Worm (Caenorhabditis elegans) whole organism, late embryonic: ENCODE data around the gene blos-4.

Source experiments
- C08G9.2 ChIP-seq: sonication (generic microtip); optimal IDR thresholded peaks from 2 replicates; lab custom pipeline; 2016; ENCODE audit warnings: mild to moderate bottlenecking, missing genetic modification characterization, moderate library complexity, missing compliant biosample characterization
- C38D4.7 ChIP-seq: fragments of 200-800 bp; sonication (Bioruptor generic); optimal IDR thresholded peaks from 2 replicates; lab custom pipeline; 2018; ENCODE audit warnings: mild to moderate bottlenecking, missing genetic modification characterization, moderate library complexity, missing compliant biosample characterization
- K02D7.2 ChIP-seq: sonication (generic microtip); optimal IDR thresholded peaks from 2 replicates; lab custom pipeline; 2017; ENCODE audit warnings: mild to moderate bottlenecking, missing genetic modification characterization, missing compliant biosample characterization
- K09A11.1 ChIP-seq: sonication (generic microtip); optimal IDR thresholded peaks from 2 replicates; lab custom pipeline; 2017; ENCODE audit warnings: antibody characterized with exemption, mild to moderate bottlenecking, missing genetic modification characterization, missing compliant biosample characterization; ENCODE audit not compliant: insufficient read depth
- T23F11.4 ChIP-seq: fragments of 200-800 bp; sonication (Bioruptor generic); optimal IDR thresholded peaks from 2 replicates; lab custom pipeline; 2018; ENCODE audit warnings: mild to moderate bottlenecking, missing genetic modification characterization, missing compliant biosample characterization
- Y22D7AL.16 ChIP-seq: sonication (generic microtip); optimal IDR thresholded peaks from 2 replicates; lab custom pipeline; 2016; ENCODE audit warnings: missing genetic modification characterization, missing compliant biosample characterization
- ahr-1 ChIP-seq: sonication (generic microtip); optimal IDR thresholded peaks from 2 replicates; lab custom pipeline; 2016; ENCODE audit warnings: missing genetic modification characterization, missing compliant biosample characterization
- ama-1 ChIP-seq: fragments of 150-350 bp; optimal IDR thresholded peaks from 2 replicates; lab custom pipeline; 2014
- ceh-18 ChIP-seq: sonication (generic microtip); optimal IDR thresholded peaks from 2 replicates; lab custom pipeline; 2016; ENCODE audit warnings: missing genetic modification characterization, missing compliant biosample characterization
- ceh-2 ChIP-seq: sonication (generic microtip); optimal IDR thresholded peaks from 2 replicates; lab custom pipeline; 2016; ENCODE audit warnings: missing genotype, missing genetic modification characterization, missing compliant biosample characterization
- ceh-22 ChIP-seq: sonication (generic microtip); optimal IDR thresholded peaks from 2 replicates; lab custom pipeline; 2017; ENCODE audit warnings: missing biosample characterization, missing genetic modification characterization
- ceh-24 ChIP-seq: sonication (generic microtip); optimal IDR thresholded peaks from 2 replicates; lab custom pipeline; 2016; ENCODE audit warnings: mild to moderate bottlenecking, missing genetic modification characterization, missing compliant biosample characterization
- ceh-31 ChIP-seq: sonication (generic microtip); optimal IDR thresholded peaks from 2 replicates; lab custom pipeline; 2016; ENCODE audit warnings: missing genetic modification characterization, missing compliant biosample characterization
- ceh-34 ChIP-seq: sonication (generic microtip); optimal IDR thresholded peaks from 2 replicates; lab custom pipeline; 2016; ENCODE audit warnings: mild to moderate bottlenecking, missing genetic modification characterization, missing compliant biosample characterization
- ceh-48 ChIP-seq: sonication (generic microtip); optimal IDR thresholded peaks from 2 replicates; lab custom pipeline; 2016; ENCODE audit warnings: missing genetic modification characterization, inconsistent platforms, missing compliant biosample characterization
- ceh-6 ChIP-seq: fragments of 200-800 bp; sonication (Bioruptor generic); optimal IDR thresholded peaks from 2 replicates; lab custom pipeline; 2018; ENCODE audit warnings: mild to moderate bottlenecking, missing genetic modification characterization, missing compliant biosample characterization
- che-1 ChIP-seq: sonication (generic microtip); optimal IDR thresholded peaks from 2 replicates; lab custom pipeline; 2016; ENCODE audit warnings: mild to moderate bottlenecking, missing genetic modification characterization, missing compliant biosample characterization
- dve-1 ChIP-seq: sonication (generic microtip); optimal IDR thresholded peaks from 2 replicates; lab custom pipeline; 2017; ENCODE audit warnings: antibody characterized with exemption, mild to moderate bottlenecking, missing genetic modification characterization, missing compliant biosample characterization
- ets-4 ChIP-seq: sonication (generic microtip); optimal IDR thresholded peaks from 2 replicates; lab custom pipeline; 2016; ENCODE audit warnings: missing genetic modification characterization, missing compliant biosample characterization
- eyg-1 ChIP-seq: sonication (generic microtip); optimal IDR thresholded peaks from 2 replicates; lab custom pipeline; 2016; ENCODE audit warnings: missing genotype, missing genetic modification characterization, missing compliant biosample characterization
- fax-1 ChIP-seq: sonication (generic microtip); optimal IDR thresholded peaks from 2 replicates; lab custom pipeline; 2016; ENCODE audit warnings: missing genotype, missing genetic modification characterization, missing compliant biosample characterization
- fkh-10 ChIP-seq: fragments of 150-350 bp; optimal IDR thresholded peaks from 2 replicates; lab custom pipeline; 2014; ENCODE audit warnings: missing biosample characterization, missing genetic modification reagents, missing genetic modification characterization
- gmeb-2 ChIP-seq: sonication (generic microtip); optimal IDR thresholded peaks from 2 replicates; lab custom pipeline; 2016; ENCODE audit warnings: missing genetic modification characterization, inconsistent platforms, missing compliant biosample characterization
- hlh-15 ChIP-seq: sonication (generic microtip); optimal IDR thresholded peaks from 2 replicates; lab custom pipeline; 2016; ENCODE audit warnings: missing genetic modification characterization, missing compliant biosample characterization
- hlh-30 ChIP-seq: sonication (generic microtip); optimal IDR thresholded peaks from 2 replicates; lab custom pipeline; 2017; ENCODE audit warnings: antibody characterized with exemption, missing genetic modification characterization, missing compliant biosample characterization; ENCODE audit not compliant: insufficient read depth
- hlh-6 ChIP-seq: sonication (generic microtip); optimal IDR thresholded peaks from 2 replicates; lab custom pipeline; 2016; ENCODE audit warnings: missing genotype, missing genetic modification characterization, missing compliant biosample characterization
- lim-6 ChIP-seq: sonication (generic microtip); optimal IDR thresholded peaks from 2 replicates; lab custom pipeline; 2016; ENCODE audit warnings: missing genetic modification characterization, missing compliant biosample characterization
- lin-11 ChIP-seq: fragments of 200-800 bp; sonication (Bioruptor generic); optimal IDR thresholded peaks from 2 replicates; lab custom pipeline; 2018; ENCODE audit warnings: mild to moderate bottlenecking, missing genetic modification characterization, missing compliant biosample characterization
- madf-2 ChIP-seq: sonication (generic microtip); optimal IDR thresholded peaks from 2 replicates; lab custom pipeline; 2017; ENCODE audit warnings: missing genetic modification characterization, missing compliant biosample characterization
- nfya-1 ChIP-seq: sonication (generic microtip); optimal IDR thresholded peaks from 2 replicates; lab custom pipeline; 2017; ENCODE audit warnings: missing genetic modification characterization, mild to moderate bottlenecking, missing compliant biosample characterization, antibody characterized with exemption, moderate library complexity
- nhr-11 ChIP-seq: fragments of 150-350 bp; optimal IDR thresholded peaks from 2 replicates; lab custom pipeline; 2014; ENCODE audit warnings: missing biosample characterization, missing genetic modification characterization
- nhr-232 ChIP-seq: sonication (generic microtip); optimal IDR thresholded peaks from 2 replicates; lab custom pipeline; 2016; ENCODE audit warnings: missing genetic modification characterization, missing compliant biosample characterization
- npax-4 ChIP-seq: sonication (generic microtip); optimal IDR thresholded peaks from 2 replicates; lab custom pipeline; 2016; ENCODE audit warnings: missing genetic modification characterization, missing compliant biosample characterization
- odd-2 ChIP-seq: sonication (generic microtip); optimal IDR thresholded peaks from 2 replicates; lab custom pipeline; 2017; ENCODE audit warnings: antibody characterized with exemption, mild to moderate bottlenecking, missing genetic modification characterization, missing compliant biosample characterization
- pag-3 ChIP-seq: sonication (generic microtip); optimal IDR thresholded peaks from 2 replicates; lab custom pipeline; 2016; ENCODE audit warnings: missing compliant biosample characterization, missing genetic modification characterization, borderline replicate concordance
- pat-9 ChIP-seq: fragments of 200-800 bp; sonication (Bioruptor generic); optimal IDR thresholded peaks from 2 replicates; lab custom pipeline; 2018; ENCODE audit warnings: mild to moderate bottlenecking, missing genetic modification characterization, moderate library complexity, missing compliant biosample characterization
- pax-1 ChIP-seq: fragments of 150-350 bp; optimal IDR thresholded peaks from 2 replicates; lab custom pipeline; 2014; ENCODE audit warnings: missing biosample characterization, missing genetic modification characterization
- pha-2 ChIP-seq: sonication (generic microtip); optimal IDR thresholded peaks from 2 replicates; lab custom pipeline; 2017; ENCODE audit warnings: mild to moderate bottlenecking, missing genetic modification characterization, missing compliant biosample characterization
- pha-4 ChIP-seq: fragments of 150-350 bp; optimal IDR thresholded peaks from 2 replicates; lab custom pipeline; 2018; ENCODE audit warnings: missing biosample characterization, missing genetic modification reagents, missing genetic modification characterization
- pqm-1 ChIP-seq: sonication (generic microtip); optimal IDR thresholded peaks from 2 replicates; lab custom pipeline; 2016; ENCODE audit warnings: missing genetic modification characterization, missing compliant biosample characterization
- pros-1 ChIP-seq: fragments of 150-350 bp; optimal IDR thresholded peaks from 2 replicates; lab custom pipeline; 2014; ENCODE audit warnings: missing biosample characterization, missing genetic modification reagents, missing genetic modification characterization
- ref-2 ChIP-seq: sonication (generic microtip); optimal IDR thresholded peaks from 2 replicates; lab custom pipeline; 2016; ENCODE audit warnings: missing genetic modification characterization, missing compliant biosample characterization
- rnt-1 ChIP-seq: sonication (generic microtip); optimal IDR thresholded peaks from 2 replicates; lab custom pipeline; 2016; ENCODE audit warnings: missing genetic modification characterization, missing compliant biosample characterization
- sdc-2 ChIP-seq: sonication (generic microtip); optimal IDR thresholded peaks from 2 replicates; lab custom pipeline; 2016; ENCODE audit warnings: missing genotype, missing genetic modification characterization, missing compliant biosample characterization
- sox-2 ChIP-seq: fragments of 200-800 bp; sonication (Bioruptor generic); IDR thresholded peaks from 2 replicates; pipeline ENCODE4 v1.3.6; 2022; ENCODE audit warnings: missing genetic modification reagents, missing genetic modification characterization, missing compliant biosample characterization
- sox-4 ChIP-seq: sonication (generic microtip); optimal IDR thresholded peaks from 2 replicates; lab custom pipeline; 2017; ENCODE audit warnings: mild to moderate bottlenecking, missing genetic modification characterization, inconsistent platforms, missing compliant biosample characterization
- tbx-2 ChIP-seq: sonication (generic microtip); optimal IDR thresholded peaks from 2 replicates; lab custom pipeline; 2016; ENCODE audit warnings: missing genetic modification characterization, missing compliant biosample characterization
- tbx-7 ChIP-seq: sonication (generic microtip); optimal IDR thresholded peaks from 2 replicates; lab custom pipeline; 2016; ENCODE audit warnings: missing genotype, missing genetic modification characterization, missing compliant biosample characterization
- unc-42 ChIP-seq: sonication (generic microtip); optimal IDR thresholded peaks from 2 replicates; lab custom pipeline; 2016; ENCODE audit warnings: missing genotype, missing genetic modification characterization, missing compliant biosample characterization
- zip-5 ChIP-seq: sonication (generic microtip); optimal IDR thresholded peaks from 2 replicates; lab custom pipeline; 2016; ENCODE audit warnings: missing genetic modification characterization, missing compliant biosample characterization
- ztf-16 ChIP-seq: sonication (generic microtip); optimal IDR thresholded peaks from 2 replicates; lab custom pipeline; 2017; ENCODE audit warnings: missing genetic modification characterization, missing compliant biosample characterization

blos-4 gene

ce11 chrII:6248503-6248902 lies 3.5 kb downstream of the blos-4 start (continued):
- TF ChIP-seq lin-11 (tag; lab: Kevin White, UChicago), result peak; percentile 73
- peak; percentile 85 for TF ChIP-seq che-1 (tag; lab: Kevin White, UChicago)
- TF ChIP-seq Y22D7AL.16 (tag; lab: Kevin White, UChicago), result peak; percentile 78
- TF ChIP-seq zip-5 (tag; lab: Kevin White, UChicago), result peak; percentile 26
- peak; percentile 75 for TF ChIP-seq nhr-232
- TF ChIP-seq hlh-15 (tag; lab: Kevin White, UChicago), result peak; percentile 48
- TF ChIP-seq ceh-48 (tag; lab: Kevin White, UChicago), result peak; percentile 61
- TF ChIP-seq unc-42 (tag; lab: Kevin White, UChicago), result peak; percentile 8
- peak; percentile 64 for TF ChIP-seq ceh-24
- TF ChIP-seq sox-2, result peak; percentile 71
- TF ChIP-seq C08G9.2, result peak; percentile 49
- peak; percentile 61 for TF ChIP-seq npax-4 (tag; lab: Kevin White, UChicago)
- peak; percentile 70 for TF ChIP-seq madf-2 (tag; lab: Kevin White, UChicago)
- TF ChIP-seq eyg-1, result peak; percentile 24
- peak; percentile 74 for TF ChIP-seq hlh-30 (tag; lab: Kevin White, UChicago)
- peak; percentile 79 for TF ChIP-seq sox-4
- TF ChIP-seq pqm-1 (tag; lab: Kevin White, UChicago), result peak; percentile 20
- TF ChIP-seq ceh-31, result peak; percentile 74
- TF ChIP-seq pha-4 (tag; lab: Kevin White, UChicago), result no peak
- TF ChIP-seq ceh-22 (tag; lab: Kevin White, UChicago), result no peak
- TF ChIP-seq C38D4.7, result peak; percentile 73
- TF ChIP-seq gmeb-2 (tag; lab: Kevin White, UChicago), result peak; percentile 45
- TF ChIP-seq lim-6 (tag; lab: Kevin White, UChicago), result peak; percentile 28
- no peak for TF ChIP-seq tbx-7
- TF ChIP-seq pag-3, result no peak
- no peak for TF ChIP-seq odd-2
- TF ChIP-seq ceh-6 (GFP tag; lab: Kevin White, UChicago), result peak; percentile 81
- TF ChIP-seq ceh-2 (tag; lab: Kevin White, UChicago), result peak; percentile 79
- TF ChIP-seq pat-9, result peak; percentile 72
- TF ChIP-seq dve-1 (tag; lab: Kevin White, UChicago), result peak; percentile 76
- TF ChIP-seq K02D7.2 (tag; lab: Kevin White, UChicago), result peak; percentile 70
- peak; percentile 47 for TF ChIP-seq ets-4 (tag; lab: Kevin White, UChicago)

- TF ChIP-seq nhr-232 (no peak), hlh-6 (tag; lab: Kevin White, UChicago) (no peak), ref-2 (tag; lab: Kevin White, UChicago) (peak; percentile 23), pros-1 (tag; lab: Kevin White, UChicago) (peak; percentile 33), ama-1 (lab: Kevin White, UChicago) (peak; percentile 71), K09A11.1 (tag; lab: Kevin White, UChicago) (peak; percentile 9), ahr-1 (tag; lab: Kevin White, UChicago) (no peak), nfya-1 (tag; lab: Kevin White, UChicago) (peak; percentile 80), ets-4 (tag; lab: Kevin White, UChicago) (peak; percentile 30), unc-42 (tag; lab: Kevin White, UChicago) (peak; percentile 14), fkh-10 (GFP tag; lab: Kevin White, UChicago) (no peak), C38D4.7 (no peak), ztf-16 (tag; lab: Kevin White, UChicago) (no peak), ceh-34 (tag; lab: Kevin White, UChicago) (peak; percentile 36), rnt-1 (peak; percentile 9), odd-2 (no peak), T23F11.4 (GFP tag; lab: Kevin White, UChicago) (no peak), pha-2 (no peak), ceh-48 (tag; lab: Kevin White, UChicago) (no peak), ceh-18 (tag; lab: Kevin White, UChicago) (peak; percentile 48), pat-9 (no peak), ceh-22 (tag; lab: Kevin White, UChicago) (no peak), pax-1 (tag; lab: Kevin White, UChicago) (no peak), pha-4 (tag; lab: Kevin White, UChicago) (no peak), pqm-1 (tag; lab: Kevin White, UChicago) (no peak), tbx-2 (tag; lab: Kevin White, UChicago) (peak; percentile 31), sdc-2 (tag; lab: Kevin White, UChicago) (no peak), fax-1 (tag; lab: Kevin White, UChicago) (no peak), nhr-11 (no peak)
Observed at ce11 chrII:6250782-6251461, 5.9 kb downstream of the blos-4 start, which contains the start of gene phb-2. Gene phb-2, plus strand, starts transcription at chrII:6251411.
